Worm (Caenorhabditis elegans) whole organism, midembryonic: ENCODE data around the gene Y105C5B.20.

ENCODE experiments used
- klf-2 ChIP-seq: fragments of 200-800 bp; sonication (Bioruptor generic); conservative IDR thresholded peaks from 2 replicates; pipeline ENCODE4 v1.3.6; 2022; ENCODE audit warnings: missing genetic modification reagents, missing genetic modification characterization, missing compliant biosample characterization
- med-1 ChIP-seq: sonication (generic microtip); optimal IDR thresholded peaks from 2 replicates; lab custom pipeline; 2017; ENCODE audit warnings: missing genetic modification characterization, mild to moderate bottlenecking, missing compliant biosample characterization, antibody characterized with exemption, missing genetic modification reagents; ENCODE audit not compliant: insufficient read depth
- ztf-23 ChIP-seq: fragments of 200-800 bp; sonication (Bioruptor generic); IDR thresholded peaks from 2 replicates; pipeline ENCODE4 v1.3.6; 2022; ENCODE audit warnings: missing genetic modification reagents, missing genetic modification characterization, missing compliant biosample characterization

- TF ChIP-seq med-1 (GFP tag; lab: Kevin White, UChicago) (no peak), ztf-23 (GFP tag; lab: Robert Waterston, UW) (no peak), klf-2 (GFP tag; lab: Robert Waterston, UW) (no peak)
Observed at ce11 chrIV:16034346-16034745, 39.9 kb upstream of the Y105C5B.20 start.
